Worm (Caenorhabditis elegans) whole organism, midembryonic: ENCODE measurements around the gene clec-187.

Experiments used
- T22C8.4 ChIP-seq: fragments of 200-800 bp; sonication (Bioruptor generic); IDR thresholded peaks from 2 replicates; pipeline ENCODE4 v1.3.6; 2022; ENCODE audit warnings: missing genetic modification characterization, missing compliant biosample characterization
- cog-1 ChIP-seq: sonication (generic microtip); optimal IDR thresholded peaks from 2 replicates; lab custom pipeline; 2016; ENCODE audit warnings: missing genetic modification characterization, missing compliant biosample characterization
- flt-1 ChIP-seq: fragments of 200-800 bp; sonication (Bioruptor generic); IDR thresholded peaks from 2 replicates; pipeline ENCODE4 v1.3.6; 2022; ENCODE audit warnings: missing genetic modification characterization, missing compliant biosample characterization
- klf-2 ChIP-seq: fragments of 200-800 bp; sonication (Bioruptor generic); conservative IDR thresholded peaks from 2 replicates; pipeline ENCODE4 v1.3.6; 2022; ENCODE audit warnings: missing genetic modification reagents, missing genetic modification characterization, missing compliant biosample characterization
- med-1 ChIP-seq: sonication (generic microtip); optimal IDR thresholded peaks from 2 replicates; lab custom pipeline; 2017; ENCODE audit warnings: missing genetic modification characterization, mild to moderate bottlenecking, missing compliant biosample characterization, antibody characterized with exemption, missing genetic modification reagents; ENCODE audit not compliant: insufficient read depth
- ref-1 ChIP-seq: fragments of 200-800 bp; sonication (Bioruptor generic); conservative IDR thresholded peaks from 2 replicates; pipeline ENCODE4 v1.3.6; 2022; ENCODE audit warnings: missing genetic modification reagents, missing genetic modification characterization, missing compliant biosample characterization
- tab-1 ChIP-seq: fragments of 200-800 bp; sonication (Bioruptor generic); IDR thresholded peaks from 2 replicates; pipeline ENCODE4 v1.3.6; 2022; ENCODE audit warnings: missing genetic modification characterization, missing compliant biosample characterization
- ztf-23 ChIP-seq: fragments of 200-800 bp; sonication (Bioruptor generic); IDR thresholded peaks from 2 replicates; pipeline ENCODE4 v1.3.6; 2022; ENCODE audit warnings: missing genetic modification reagents, missing genetic modification characterization, missing compliant biosample characterization
- ztf-29 ChIP-seq: fragments of 200-800 bp; sonication (Bioruptor generic); IDR thresholded peaks from 2 replicates; pipeline ENCODE4 v1.3.6; 2022; ENCODE audit warnings: missing genetic modification reagents, missing genetic modification characterization, missing compliant biosample characterization

Gene clec-187

DNA sequence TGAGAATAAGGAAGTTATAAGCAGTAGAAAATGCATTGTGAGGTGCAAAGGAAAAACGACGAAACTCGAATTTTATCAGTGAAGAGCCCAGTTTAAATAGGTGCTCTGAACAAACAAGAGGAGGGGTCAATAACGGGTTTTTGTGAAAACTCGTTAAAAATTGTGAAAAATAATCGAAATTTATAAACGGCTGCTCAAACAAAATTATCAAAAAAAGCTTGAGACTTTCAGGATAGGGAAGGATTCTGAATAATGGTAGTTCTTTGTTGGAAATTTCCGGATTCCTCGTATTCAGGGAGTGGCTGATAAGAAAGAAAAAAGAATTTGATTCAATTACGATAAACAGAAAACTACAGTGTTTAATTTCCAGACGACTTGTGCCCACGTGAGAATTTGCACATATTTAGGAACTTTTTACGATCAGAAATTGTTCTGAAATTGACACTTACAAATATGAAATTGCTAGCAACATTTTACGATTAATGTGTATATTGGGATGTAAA is at the start of gene clec-187:
clec-187 (minus strand) TSS at position 51 of the 503 bp plus-strand sequence.
- TF ChIP-seq ztf-29 (GFP tag; lab: Robert Waterston, UW) = no peak
- TF ChIP-seq med-1 (GFP tag; lab: Kevin White, UChicago) = no peak
- no peak for TF ChIP-seq flt-1 (GFP tag; lab: Robert Waterston, UW)
- no peak for TF ChIP-seq ztf-23
- TF ChIP-seq cog-1 (tag; lab: Kevin White, UChicago) = no peak
- TF ChIP-seq T22C8.4 (GFP tag; lab: Robert Waterston, UW) = no peak
- no peak for TF ChIP-seq tab-1 (GFP tag; lab: Robert Waterston, UW)
- no peak for TF ChIP-seq ref-1 (GFP tag; lab: Robert Waterston, UW)
- no peak for TF ChIP-seq klf-2 (GFP tag; lab: Robert Waterston, UW)

DNA sequence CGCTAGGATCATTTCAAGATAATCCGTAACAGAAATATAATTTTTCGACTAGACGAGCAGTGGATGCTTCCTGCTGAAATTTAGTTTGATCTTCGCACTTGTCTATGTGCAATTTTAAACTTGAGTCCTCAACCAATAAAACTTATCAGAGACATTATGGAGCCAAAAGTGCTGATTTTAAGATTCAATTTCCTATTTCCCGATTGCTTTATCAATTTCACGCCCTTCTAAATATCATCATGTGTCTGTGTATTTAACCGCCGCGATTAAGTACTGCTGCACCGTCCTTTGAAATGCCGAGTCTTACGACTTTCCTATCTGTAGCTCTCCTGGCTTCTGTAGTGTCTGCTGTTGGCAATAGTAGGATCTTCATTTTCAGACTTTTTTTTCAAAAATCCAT is 49.7 kb upstream of the clec-187 start, which contains the start of gene C32H11.4:
C32H11.4 (plus strand) TSS at position 238 of the 400 bp plus-strand sequence.
- TF ChIP-seq T22C8.4 (GFP tag; lab: Robert Waterston, UW) (no peak), ref-1 (GFP tag; lab: Robert Waterston, UW) (no peak), ztf-23 (no peak), klf-2 (GFP tag; lab: Robert Waterston, UW) (no peak), cog-1 (tag; lab: Kevin White, UChicago) (no peak), tab-1 (GFP tag; lab: Robert Waterston, UW) (no peak), med-1 (GFP tag; lab: Kevin White, UChicago) (no peak), ztf-29 (GFP tag; lab: Robert Waterston, UW) (no peak)

DNA sequence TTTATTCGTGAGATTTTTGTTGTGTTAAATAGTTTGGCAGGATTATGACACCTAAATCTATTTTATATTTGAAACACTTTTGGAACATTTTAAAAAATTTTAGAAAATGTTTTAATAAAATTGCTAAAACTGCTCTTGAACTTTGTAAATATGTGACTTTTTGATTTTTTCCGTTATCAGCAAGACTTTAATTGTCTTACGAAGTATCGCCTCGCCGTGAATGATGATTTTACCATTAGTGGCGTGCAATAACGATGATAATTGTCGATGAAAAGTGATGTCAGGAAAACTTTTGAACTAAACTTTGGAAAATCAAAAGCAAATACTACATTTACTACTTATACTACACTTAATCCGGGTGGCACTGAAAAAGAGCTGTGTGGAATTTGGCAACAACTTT is 49.3 kb upstream of the clec-187 start:
- no peak for TF ChIP-seq ztf-23
- no peak for TF ChIP-seq ztf-29 (GFP tag; lab: Robert Waterston, UW)
- no peak for TF ChIP-seq ref-1 (GFP tag; lab: Robert Waterston, UW)
- no peak for TF ChIP-seq med-1 (GFP tag; lab: Kevin White, UChicago)
- TF ChIP-seq T22C8.4 (GFP tag; lab: Robert Waterston, UW) = no peak
- TF ChIP-seq klf-2 (GFP tag; lab: Robert Waterston, UW) = no peak
- TF ChIP-seq tab-1 (GFP tag; lab: Robert Waterston, UW) = no peak
- TF ChIP-seq cog-1 (tag; lab: Kevin White, UChicago) = no peak
- TF ChIP-seq flt-1 (GFP tag; lab: Robert Waterston, UW) = no peak

DNA sequence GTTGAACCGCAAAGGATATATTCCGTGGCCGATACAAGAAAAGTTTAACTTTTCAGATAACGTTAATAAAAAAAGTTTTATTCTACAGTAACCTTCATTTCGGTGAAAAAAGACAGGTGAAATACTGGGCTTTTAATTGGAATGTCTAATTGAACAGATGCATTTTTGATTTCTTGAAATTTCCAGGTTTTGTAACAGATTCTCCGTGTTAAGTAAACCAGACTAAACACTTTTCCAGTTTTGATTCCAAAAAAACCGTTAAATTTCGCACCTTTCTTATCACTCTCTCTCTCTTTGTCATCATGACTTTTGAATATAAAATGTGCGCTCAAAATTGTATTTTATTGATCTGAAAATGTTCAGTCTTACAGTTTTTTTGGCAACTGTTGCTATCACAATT is 47.0 kb upstream of the clec-187 start, which contains the start of gene C32H11.3:
C32H11.3 (plus strand) TSS at position 301 of the 400 bp plus-strand sequence.
- TF ChIP-seq tab-1 (GFP tag; lab: Robert Waterston, UW) (no peak), ztf-23 (no peak), klf-2 (GFP tag; lab: Robert Waterston, UW) (no peak), T22C8.4 (GFP tag; lab: Robert Waterston, UW) (no peak), cog-1 (tag; lab: Kevin White, UChicago) (no peak), flt-1 (GFP tag; lab: Robert Waterston, UW) (no peak), ref-1 (GFP tag; lab: Robert Waterston, UW) (no peak), ztf-29 (GFP tag; lab: Robert Waterston, UW) (no peak)

DNA sequence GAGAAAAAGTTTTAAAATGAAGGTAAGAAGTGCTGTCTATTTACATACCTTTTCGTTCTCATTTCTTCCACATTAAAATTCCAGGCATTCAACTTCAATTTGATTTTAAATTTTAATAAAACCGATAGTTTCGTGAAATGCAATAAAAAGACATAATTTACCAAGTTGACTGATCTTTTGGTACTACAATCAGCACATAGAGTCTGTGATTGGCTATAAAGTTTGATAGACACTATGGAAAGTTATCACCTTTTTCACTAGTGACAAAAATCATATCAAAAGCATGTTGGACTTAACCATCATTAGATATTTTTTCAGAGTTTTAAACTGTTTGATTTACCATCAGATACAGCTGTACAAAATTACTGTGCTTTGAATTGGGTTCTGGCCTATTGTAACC is 44.2 kb upstream of the clec-187 start, which contains the start of gene srz-15:
srz-15 (plus strand) TSS at position 301 of the 400 bp plus-strand sequence.
- no peak for TF ChIP-seq tab-1 (GFP tag; lab: Robert Waterston, UW)

DNA sequence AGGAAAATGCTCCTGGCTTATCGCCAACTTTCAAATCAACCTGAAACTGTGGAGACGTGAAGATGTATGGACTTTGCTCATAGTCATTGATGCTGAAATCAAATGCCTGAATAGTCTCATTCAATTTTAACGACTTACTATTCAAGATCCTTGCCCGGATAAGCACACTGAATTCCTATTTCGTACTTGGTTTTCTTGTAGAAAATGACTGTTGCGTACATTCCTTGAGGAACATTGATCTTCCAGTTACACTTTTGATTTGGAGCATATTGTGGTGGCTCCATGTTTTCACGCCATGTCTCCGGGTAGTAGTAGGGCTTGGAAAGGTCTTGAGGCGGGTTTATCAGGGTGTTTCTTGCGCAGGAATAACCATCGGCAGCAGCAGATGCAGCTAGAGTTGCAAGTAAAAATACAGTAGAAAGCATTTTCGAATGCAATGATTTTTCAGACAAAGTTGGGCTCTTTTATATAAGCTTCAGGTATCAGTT is 43.3 kb upstream of the clec-187 start, which contains the start of gene irg-6:
irg-6 (minus strand) TSS at position 438 of the 488 bp plus-strand sequence.
- TF ChIP-seq ztf-29 (GFP tag; lab: Robert Waterston, UW) = no peak
- TF ChIP-seq ref-1 (GFP tag; lab: Robert Waterston, UW) = no peak
- no peak for TF ChIP-seq T22C8.4 (GFP tag; lab: Robert Waterston, UW)
- no peak for TF ChIP-seq flt-1 (GFP tag; lab: Robert Waterston, UW)
- TF ChIP-seq cog-1 (tag; lab: Kevin White, UChicago) = no peak
- no peak for TF ChIP-seq med-1 (GFP tag; lab: Kevin White, UChicago)
- TF ChIP-seq tab-1 (GFP tag; lab: Robert Waterston, UW) = no peak
- TF ChIP-seq ztf-23 = no peak
- no peak for TF ChIP-seq klf-2 (GFP tag; lab: Robert Waterston, UW)

DNA sequence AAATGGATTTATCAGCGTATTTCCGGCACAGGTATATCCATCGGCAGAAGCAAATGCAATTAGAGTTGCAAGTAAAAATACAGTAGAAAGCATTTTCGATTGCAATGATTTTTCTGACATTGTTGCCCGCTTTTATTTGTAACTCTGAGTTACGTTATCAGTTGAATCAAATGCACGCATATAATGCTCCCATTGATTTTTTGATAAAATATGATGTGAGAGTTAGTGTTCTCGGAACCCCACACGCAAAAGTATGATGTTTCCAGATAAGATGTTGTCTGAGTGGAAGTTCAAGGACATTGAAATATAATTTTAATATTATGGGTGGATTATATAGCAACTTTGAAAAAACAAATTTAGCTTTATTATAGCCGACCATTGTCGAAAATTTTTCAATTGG is 40.7 kb upstream of the clec-187 start, which contains the start of gene K08D8.5:
K08D8.5 (minus strand) TSS at position 140 of the 400 bp plus-strand sequence.
- TF ChIP-seq ztf-23 (no peak), cog-1 (tag; lab: Kevin White, UChicago) (no peak), med-1 (GFP tag; lab: Kevin White, UChicago) (no peak), tab-1 (GFP tag; lab: Robert Waterston, UW) (no peak), ref-1 (GFP tag; lab: Robert Waterston, UW) (no peak), ztf-29 (GFP tag; lab: Robert Waterston, UW) (no peak), T22C8.4 (GFP tag; lab: Robert Waterston, UW) (no peak), flt-1 (GFP tag; lab: Robert Waterston, UW) (no peak), klf-2 (GFP tag; lab: Robert Waterston, UW) (no peak)

DNA sequence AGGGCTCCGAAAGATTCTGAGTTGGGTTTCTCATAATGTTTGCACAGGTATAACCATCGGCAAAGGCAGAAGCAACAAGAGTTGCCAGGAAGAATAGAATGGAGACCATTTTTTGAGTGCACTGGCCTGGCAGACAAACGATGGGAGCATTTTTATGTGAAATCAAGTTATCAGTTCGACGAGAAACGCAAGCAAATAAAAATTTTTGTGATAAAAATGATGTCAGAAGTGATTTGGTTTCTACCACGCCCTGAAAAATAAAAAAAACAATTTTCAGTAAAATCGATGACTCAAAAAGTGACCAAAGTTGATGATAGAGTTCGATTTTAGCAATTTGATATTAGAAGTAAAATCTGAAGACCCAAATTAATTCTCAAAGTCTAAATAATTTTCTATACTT is 38.6 kb upstream of the clec-187 start, which contains the start of gene K08D8.4:
K08D8.4 (minus strand) TSS at position 128 of the 400 bp plus-strand sequence.
- TF ChIP-seq klf-2 (GFP tag; lab: Robert Waterston, UW) (no peak), T22C8.4 (GFP tag; lab: Robert Waterston, UW) (no peak), ztf-29 (GFP tag; lab: Robert Waterston, UW) (no peak), ref-1 (GFP tag; lab: Robert Waterston, UW) (no peak), med-1 (GFP tag; lab: Kevin White, UChicago) (no peak), flt-1 (GFP tag; lab: Robert Waterston, UW) (no peak), tab-1 (GFP tag; lab: Robert Waterston, UW) (no peak), ztf-23 (no peak), cog-1 (tag; lab: Kevin White, UChicago) (no peak)

DNA sequence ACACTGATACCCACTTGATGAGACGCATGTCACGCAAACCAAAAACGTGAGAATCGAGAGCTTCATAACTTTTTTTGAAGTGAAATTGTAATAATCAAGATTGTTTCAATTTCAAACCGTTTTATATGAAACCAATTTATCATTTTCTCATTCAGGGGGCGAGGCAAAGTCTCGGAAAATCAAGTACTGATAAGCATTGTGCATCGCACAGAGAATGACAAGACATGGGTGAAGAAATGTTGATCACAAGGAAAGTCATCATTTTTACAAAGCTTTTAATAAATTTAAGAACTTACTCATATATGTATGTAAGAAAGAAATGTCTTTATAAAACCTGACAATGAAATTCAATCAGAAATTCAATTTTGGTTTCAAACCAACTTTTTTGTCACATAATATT is 35.2 kb upstream of the clec-187 start, which contains the start of gene K08D8.3:
K08D8.3 (minus strand) TSS at position 131 of the 400 bp plus-strand sequence.
- TF ChIP-seq flt-1 (GFP tag; lab: Robert Waterston, UW) (no peak), med-1 (GFP tag; lab: Kevin White, UChicago) (no peak), ztf-23 (no peak), ref-1 (GFP tag; lab: Robert Waterston, UW) (no peak), ztf-29 (GFP tag; lab: Robert Waterston, UW) (no peak), klf-2 (GFP tag; lab: Robert Waterston, UW) (no peak), cog-1 (tag; lab: Kevin White, UChicago) (no peak), tab-1 (GFP tag; lab: Robert Waterston, UW) (no peak), T22C8.4 (GFP tag; lab: Robert Waterston, UW) (no peak)
